Worm (Caenorhabditis elegans) whole organism, L1 larva: ENCODE measurements around the gene C29F5.8.

ENCODE experiments used
- C16A3.4 ChIP-seq: fragments of 150-350 bp; optimal IDR thresholded peaks from 2 replicates; lab custom pipeline; 2014; ENCODE audit warnings: missing biosample characterization, missing genetic modification characterization
- Y116A8C.19 ChIP-seq: sonication (generic microtip); optimal IDR thresholded peaks from 2 replicates; lab custom pipeline; 2016; ENCODE audit warnings: missing compliant biosample characterization, missing genetic modification characterization, borderline replicate concordance
- aly-2 ChIP-seq: fragments of 150-350 bp; optimal IDR thresholded peaks from 2 replicates; lab custom pipeline; 2014; ENCODE audit warnings: missing biosample characterization, missing genetic modification characterization
- ama-1 ChIP-seq: fragments of 150-350 bp; optimal IDR thresholded peaks from 2 replicates; lab custom pipeline; 2014
- blmp-1 ChIP-seq: fragments of 150-350 bp; optimal IDR thresholded peaks from 2 replicates; lab custom pipeline; 2014; ENCODE audit warnings: missing biosample characterization, missing genetic modification characterization
- ceh-63 ChIP-seq: fragments of 200-800 bp; sonication (Bioruptor generic); optimal IDR thresholded peaks from 2 replicates; lab custom pipeline; 2018; ENCODE audit warnings: mild to moderate bottlenecking, missing genetic modification characterization, missing compliant biosample characterization
- ceh-90 ChIP-seq: sonication (generic microtip); optimal IDR thresholded peaks from 2 replicates; lab custom pipeline; 2016; ENCODE audit warnings: missing genetic modification characterization, missing compliant biosample characterization
- ces-1 ChIP-seq: fragments of 150-350 bp; optimal IDR thresholded peaks from 2 replicates; lab custom pipeline; 2014; ENCODE audit warnings: missing biosample characterization, missing genetic modification reagents, missing genetic modification characterization
- efl-1 ChIP-seq, 4 experiments: fragments of 150-350 bp; optimal IDR thresholded peaks in 3 of 4; peaks in 1 of 4; 1 replicate in 1 of 4; 2 replicates in 3 of 4; lab custom pipeline; 2014; ENCODE audit warnings: missing biosample characterization in 2 of 4, missing genetic modification characterization in 2 of 4, missing genetic modification reagents in 2 of 4
- efl-3 ChIP-seq: fragments of 200-800 bp; sonication (Bioruptor generic); optimal IDR thresholded peaks from 2 replicates; lab custom pipeline; 2018; ENCODE audit warnings: mild to moderate bottlenecking, missing genetic modification characterization, missing compliant biosample characterization
- egl-13 ChIP-seq: sonication (generic microtip); optimal IDR thresholded peaks from 2 replicates; lab custom pipeline; 2016; ENCODE audit warnings: missing genotype, missing genetic modification reagents, missing genetic modification characterization, missing compliant biosample characterization
- egl-27 ChIP-seq, 2 experiments: fragments of 150-350 bp in 1 of 2; sonication (generic microtip); optimal IDR thresholded peaks; 3 replicates each; lab custom pipeline; 2017 to 2018; ENCODE audit warnings: missing biosample characterization in 2 of 2, missing genetic modification characterization in 2 of 2, missing genetic modification reagents in 2 of 2
- ets-5 ChIP-seq: fragments of 200-800 bp; sonication (Bioruptor generic); IDR thresholded peaks from 2 replicates; pipeline ENCODE4 v1.3.6; 2022; ENCODE audit warnings: missing genetic modification characterization, missing compliant biosample characterization
- fkh-4 ChIP-seq: sonication (generic microtip); optimal IDR thresholded peaks from 2 replicates; lab custom pipeline; 2016; ENCODE audit warnings: missing compliant biosample characterization, missing genetic modification characterization, borderline replicate concordance
- fkh-8 ChIP-seq: sonication (generic microtip); optimal IDR thresholded peaks from 2 replicates; lab custom pipeline; 2016; ENCODE audit warnings: mild to moderate bottlenecking, missing genetic modification characterization, missing compliant biosample characterization
- fos-1 ChIP-seq: fragments of 150-350 bp; optimal IDR thresholded peaks from 2 replicates; lab custom pipeline; 2014; ENCODE audit warnings: missing biosample characterization, missing genetic modification characterization
- grh-1 ChIP-seq: fragments of 200-800 bp; sonication (Bioruptor generic); IDR thresholded peaks from 2 replicates; pipeline ENCODE4 v1.3.6; 2022; ENCODE audit warnings: missing genetic modification reagents, missing genetic modification characterization, missing compliant biosample characterization
- hlh-17 ChIP-seq: fragments of 200-800 bp; sonication (Bioruptor generic); optimal IDR thresholded peaks from 2 replicates; lab custom pipeline; 2018; ENCODE audit warnings: missing genetic modification characterization, mild to moderate bottlenecking, missing compliant biosample characterization, moderate library complexity, borderline replicate concordance
- hpl-2 ChIP-seq: fragments of 150-350 bp; optimal IDR thresholded peaks from 2 replicates; lab custom pipeline; 2014; ENCODE audit warnings: missing biosample characterization, missing genetic modification reagents, missing genetic modification characterization
- jun-1 ChIP-seq: fragments of 150-350 bp; optimal IDR thresholded peaks from 2 replicates; lab custom pipeline; 2014; ENCODE audit warnings: missing biosample characterization, missing genetic modification reagents, missing genetic modification characterization
- lin-13 ChIP-seq: fragments of 150-350 bp; optimal IDR thresholded peaks from 2 replicates; lab custom pipeline; 2014; ENCODE audit warnings: missing biosample characterization, missing genetic modification reagents, missing genetic modification characterization
- lin-15B ChIP-seq: fragments of 150-350 bp; sonication (generic microtip); optimal IDR thresholded peaks from 3 replicates; lab custom pipeline; 2014; ENCODE audit warnings: missing biosample characterization, missing genetic modification characterization
- lin-35 ChIP-seq, 2 experiments: fragments of 150-350 bp; optimal IDR thresholded peaks; 2 replicates each; lab custom pipeline; 2014; ENCODE audit warnings: missing biosample characterization in 2 of 2, missing genetic modification characterization in 2 of 2, missing genetic modification reagents in 2 of 2
- lin-39 ChIP-seq: fragments of 150-350 bp; optimal IDR thresholded peaks from 2 replicates; lab custom pipeline; 2014; ENCODE audit warnings: missing biosample characterization, missing genetic modification reagents, missing genetic modification characterization
- mef-2 ChIP-seq: fragments of 150-350 bp; optimal IDR thresholded peaks from 2 replicates; lab custom pipeline; 2014; ENCODE audit warnings: missing biosample characterization, missing genetic modification characterization
- nhr-11 ChIP-seq: fragments of 150-350 bp; optimal IDR thresholded peaks from 2 replicates; lab custom pipeline; 2014; ENCODE audit warnings: missing biosample characterization, missing genetic modification characterization
- nhr-19 ChIP-seq: fragments of 200-800 bp; sonication (Bioruptor generic); conservative IDR thresholded peaks from 2 replicates; pipeline ENCODE4 v1.3.6; 2022; ENCODE audit warnings: missing genetic modification characterization, missing compliant biosample characterization
- nhr-20 ChIP-seq: sonication (generic microtip); optimal IDR thresholded peaks from 2 replicates; lab custom pipeline; 2016; ENCODE audit warnings: mild to moderate bottlenecking, missing genetic modification characterization, missing compliant biosample characterization
- nhr-237 ChIP-seq: fragments of 150-350 bp; optimal IDR thresholded peaks from 2 replicates; lab custom pipeline; 2014; ENCODE audit warnings: missing biosample characterization, missing genetic modification characterization
- nhr-71 ChIP-seq: sonication (generic microtip); optimal IDR thresholded peaks from 2 replicates; lab custom pipeline; 2016; ENCODE audit warnings: mild to moderate bottlenecking, missing genetic modification characterization, moderate library complexity, missing compliant biosample characterization
- nhr-76 ChIP-seq: sonication (generic microtip); optimal IDR thresholded peaks from 2 replicates; lab custom pipeline; 2017; ENCODE audit warnings: missing biosample characterization, missing genetic modification characterization
- nhr-77 ChIP-seq: fragments of 150-350 bp; optimal IDR thresholded peaks from 2 replicates; lab custom pipeline; 2014; ENCODE audit warnings: missing biosample characterization, missing genetic modification characterization
- nhr-90 ChIP-seq: sonication (generic microtip); optimal IDR thresholded peaks from 2 replicates; lab custom pipeline; 2016; ENCODE audit warnings: mild to moderate bottlenecking, missing genetic modification characterization, missing compliant biosample characterization; ENCODE audit not compliant: poor library complexity
- pqm-1 ChIP-seq: sonication (generic microtip); optimal IDR thresholded peaks from 3 replicates; lab custom pipeline; 2017; ENCODE audit warnings: missing biosample characterization, missing genetic modification characterization
- rnt-1 ChIP-seq: sonication (generic microtip); optimal IDR thresholded peaks from 2 replicates; lab custom pipeline; 2016; ENCODE audit warnings: mild to moderate bottlenecking, missing genetic modification characterization, moderate library complexity, missing compliant biosample characterization
- skn-1 ChIP-seq: fragments of 150-350 bp; optimal IDR thresholded peaks from 2 replicates; lab custom pipeline; 2014; ENCODE audit warnings: missing biosample characterization, missing genetic modification characterization
- snu-23 ChIP-seq: sonication (generic microtip); optimal IDR thresholded peaks from 2 replicates; lab custom pipeline; 2016; ENCODE audit warnings: missing genetic modification characterization, missing compliant biosample characterization
- sox-4 ChIP-seq: sonication (generic microtip); optimal IDR thresholded peaks from 2 replicates; lab custom pipeline; 2016; ENCODE audit warnings: missing genetic modification characterization, missing compliant biosample characterization
- sptf-1 ChIP-seq: fragments of 150-350 bp; optimal IDR thresholded peaks from 2 replicates; lab custom pipeline; 2014; ENCODE audit warnings: missing biosample characterization, missing genetic modification characterization
- sup-37 ChIP-seq: fragments of 200-800 bp; sonication (Bioruptor generic); optimal IDR thresholded peaks from 2 replicates; lab custom pipeline; 2018; ENCODE audit warnings: mild to moderate bottlenecking, missing genetic modification characterization, missing compliant biosample characterization
- swsn-7 ChIP-seq: sonication (generic microtip); optimal IDR thresholded peaks from 2 replicates; lab custom pipeline; 2016; ENCODE audit warnings: missing genetic modification characterization, missing compliant biosample characterization
- tbx-2 ChIP-seq: sonication (generic microtip); optimal IDR thresholded peaks from 2 replicates; lab custom pipeline; 2016; ENCODE audit warnings: missing genetic modification characterization, missing compliant biosample characterization
- unc-130 ChIP-seq: fragments of 150-350 bp; optimal IDR thresholded peaks from 2 replicates; lab custom pipeline; 2017; ENCODE audit warnings: missing biosample characterization, missing genetic modification characterization, inconsistent platforms
- unc-86 ChIP-seq: sonication (generic microtip); optimal IDR thresholded peaks from 2 replicates; lab custom pipeline; 2016; ENCODE audit warnings: missing genetic modification characterization, missing compliant biosample characterization
- unc-98 ChIP-seq: fragments of 200-800 bp; sonication (Bioruptor generic); IDR thresholded peaks from 2 replicates; pipeline ENCODE4 v1.3.6; 2022; ENCODE audit warnings: missing genetic modification characterization, missing compliant biosample characterization
- vab-15 ChIP-seq: sonication (generic microtip); optimal IDR thresholded peaks from 2 replicates; lab custom pipeline; 2017; ENCODE audit warnings: missing genotype, mild to moderate bottlenecking, missing genetic modification characterization, missing compliant biosample characterization
- zag-1 ChIP-seq: fragments of 150-350 bp; optimal IDR thresholded peaks from 2 replicates; lab custom pipeline; 2014; ENCODE audit warnings: missing biosample characterization, missing genetic modification characterization
- zip-4 ChIP-seq: fragments of 200-800 bp; sonication (Bioruptor generic); optimal IDR thresholded peaks from 2 replicates; lab custom pipeline; 2018; ENCODE audit warnings: mild to moderate bottlenecking, missing genetic modification characterization, moderate library complexity, missing compliant biosample characterization
- ztf-11 ChIP-seq, 2 experiments: sonication (generic microtip); optimal IDR thresholded peaks; 2 replicates each; lab custom pipeline; 2016 to 2017; ENCODE audit warnings: missing genetic modification characterization in 2 of 2, missing biosample characterization in 1 of 2, missing compliant biosample characterization in 1 of 2

C29F5.8 gene

DNA sequence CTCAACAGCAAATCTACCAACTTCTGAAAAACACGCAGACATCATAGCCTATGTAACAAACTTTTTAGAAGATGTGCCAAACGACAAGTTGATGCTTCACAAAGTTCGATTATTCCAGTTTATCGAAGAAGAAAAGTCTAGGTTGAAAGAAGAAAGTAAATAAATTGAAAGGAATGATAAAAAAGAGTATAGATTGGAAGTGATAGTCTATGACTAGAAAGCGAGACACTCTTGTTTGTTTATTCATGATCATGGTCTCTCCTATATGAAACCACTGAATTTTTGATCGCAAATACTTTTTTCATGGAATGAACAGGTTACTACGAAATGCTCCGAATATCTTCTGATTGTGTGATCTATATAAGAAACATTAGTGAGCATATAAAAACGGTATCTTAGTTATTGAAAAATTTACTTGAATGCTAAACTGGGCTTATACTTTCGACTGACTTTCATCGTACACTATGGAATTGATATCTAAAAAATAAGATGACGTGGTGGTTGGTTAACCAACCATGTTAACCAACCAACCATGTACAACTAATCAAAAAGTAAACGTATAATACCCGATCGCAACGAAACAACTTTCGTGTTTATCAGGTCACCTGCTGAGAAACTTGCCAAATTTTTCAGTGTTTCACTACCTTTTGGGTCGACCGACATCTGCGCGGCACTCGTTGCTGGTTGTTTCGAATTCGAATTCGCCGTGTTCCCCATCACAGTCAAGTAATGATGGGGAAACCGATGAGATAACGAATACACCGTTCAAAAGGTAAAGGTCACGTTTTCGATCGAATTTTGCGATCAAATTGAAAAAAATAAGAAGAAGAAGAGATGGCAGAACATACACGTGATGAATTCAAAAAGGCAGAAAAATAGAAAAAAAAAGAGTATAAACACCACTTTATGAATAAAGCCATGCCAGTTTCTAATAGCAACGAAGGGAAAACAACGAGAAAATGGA lies 39.3 kb downstream of the C29F5.8 start, which contains the start of gene C32D5.8 (continued):
- TF ChIP-seq aly-2 = no peak
- TF ChIP-seq sptf-1 (tag; lab: Kevin White, UChicago) = no peak
- no peak for TF ChIP-seq unc-98 (GFP tag; lab: Robert Waterston, UW)
- TF ChIP-seq hlh-17 (GFP tag; lab: Kevin White, UChicago) = no peak
- no peak for TF ChIP-seq egl-13 (tag; lab: Kevin White, UChicago)
- no peak for TF ChIP-seq efl-3
- peak; percentile 37 for TF ChIP-seq blmp-1 (tag; lab: Kevin White, UChicago)
- TF ChIP-seq sox-4 (tag; lab: Kevin White, UChicago) = no peak
- no peak for TF ChIP-seq sup-37 (GFP tag; lab: Kevin White, UChicago)
- no peak for TF ChIP-seq nhr-90 (tag; lab: Kevin White, UChicago)
- no peak for TF ChIP-seq lin-15B (tag; lab: Kevin White, UChicago)
- TF ChIP-seq lin-13 = no peak
- TF ChIP-seq fkh-4 (tag; lab: Kevin White, UChicago) = no peak
- TF ChIP-seq snu-23 (GFP tag; lab: Kevin White, UChicago) = peak; percentile 28
- no peak for TF ChIP-seq mef-2 (tag; lab: Kevin White, UChicago)
- TF ChIP-seq tbx-2 (tag; lab: Kevin White, UChicago) = no peak
- TF ChIP-seq swsn-7 = no peak
- no peak for TF ChIP-seq Y116A8C.19 (tag; lab: Kevin White, UChicago)
- no peak for TF ChIP-seq unc-130
- no peak for TF ChIP-seq pqm-1 (tag; lab: Kevin White, UChicago)
- TF ChIP-seq lin-35 (GFP tag; optimal IDR thresholded peaks at IDR 0.05; lab: Kevin White, UChicago) = peak in 1 of 2 experiments; percentile 33
- no peak for TF ChIP-seq skn-1 (tag; lab: Kevin White, UChicago)
- TF ChIP-seq nhr-76 = no peak
- TF ChIP-seq ceh-90 (tag; lab: Kevin White, UChicago) = no peak
- no peak for TF ChIP-seq hpl-2
- TF ChIP-seq nhr-20 (tag; lab: Kevin White, UChicago) = peak; percentile 47
- peak; percentile 32 for TF ChIP-seq fkh-8
- TF ChIP-seq nhr-19 = no peak
- no peak for TF ChIP-seq rnt-1 (tag; lab: Kevin White, UChicago)
- no peak for TF ChIP-seq ceh-63 (GFP tag; lab: Kevin White, UChicago)
- TF ChIP-seq grh-1 (GFP tag; lab: Robert Waterston, UW) = 0 out of 2 replicates have a peak, but pooled peaks have one; percentile 8
- no peak for TF ChIP-seq nhr-11 (tag; lab: Kevin White, UChicago)
- peak; percentile 45 for TF ChIP-seq ama-1 (lab: Kevin White, UChicago)
- peak; percentile 26 for TF ChIP-seq nhr-71 (tag; lab: Kevin White, UChicago)
- no peak for TF ChIP-seq egl-27 (tag; optimal IDR thresholded peaks at IDR 0.05; lab: Kevin White, UChicago)
- TF ChIP-seq zip-4 = no peak

DNA sequence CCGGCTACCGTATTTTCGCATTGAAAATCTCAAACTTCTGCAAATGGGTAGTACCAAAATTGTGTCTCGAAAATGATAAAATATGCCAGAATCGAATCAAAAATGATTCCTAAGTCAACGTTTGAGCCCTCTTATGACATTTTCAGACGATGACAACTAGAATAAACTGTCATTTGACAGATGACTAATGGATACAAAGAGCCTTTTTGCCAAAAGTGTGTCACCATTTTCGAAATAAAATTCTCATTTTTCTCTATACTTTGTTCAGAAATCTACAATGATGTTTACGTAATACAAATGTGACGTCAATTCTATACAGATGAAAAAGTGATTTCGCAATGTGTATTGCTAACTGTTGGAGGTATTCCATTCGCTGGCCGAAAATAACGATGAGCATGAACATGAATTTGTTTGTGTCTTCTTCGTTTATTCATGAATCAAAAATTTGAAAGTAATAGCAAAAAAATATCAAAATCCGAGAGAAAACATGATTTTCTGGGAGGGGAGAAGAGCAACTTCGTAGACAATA lies 40.4 kb downstream of the C29F5.8 start:
- no peak for TF ChIP-seq sup-37 (GFP tag; lab: Kevin White, UChicago)
- peak; percentile 16 to 57 for TF ChIP-seq efl-1 (optimal IDR thresholded peaks at IDR 0.05; lab: Kevin White, UChicago)
- TF ChIP-seq efl-1 (GFP tag; optimal IDR thresholded peaks at IDR 0.05 in 1 of 2; lab: Kevin White, UChicago) = no peak
- peak; percentile 56 for TF ChIP-seq nhr-20 (tag; lab: Kevin White, UChicago)
- no peak for TF ChIP-seq lin-39 (tag; lab: Kevin White, UChicago)
- no peak for TF ChIP-seq unc-86 (tag; lab: Kevin White, UChicago)
- no peak for TF ChIP-seq ets-5
- TF ChIP-seq jun-1 (tag; lab: Kevin White, UChicago) = no peak
- no peak for TF ChIP-seq tbx-2 (tag; lab: Kevin White, UChicago)
- TF ChIP-seq unc-130 = no peak
- TF ChIP-seq vab-15 = no peak
- peak; percentile 73 for TF ChIP-seq fos-1
- TF ChIP-seq skn-1 (tag; lab: Kevin White, UChicago) = peak; percentile 57
- TF ChIP-seq nhr-71 (tag; lab: Kevin White, UChicago) = peak; percentile 83
- no peak for TF ChIP-seq ceh-90 (tag; lab: Kevin White, UChicago)
- peak; percentile 68 for TF ChIP-seq C16A3.4 (tag; lab: Kevin White, UChicago)
- TF ChIP-seq nhr-237 = no peak
- TF ChIP-seq blmp-1 (tag; lab: Kevin White, UChicago) = no peak
- no peak for TF ChIP-seq mef-2 (tag; lab: Kevin White, UChicago)
- TF ChIP-seq zag-1 (tag; lab: Kevin White, UChicago) = no peak
- no peak for TF ChIP-seq nhr-77 (tag; lab: Kevin White, UChicago)
- 0 out of 2 replicates have a peak, but pooled peaks have one; percentile 6 for TF ChIP-seq unc-98 (GFP tag; lab: Robert Waterston, UW)
- TF ChIP-seq fkh-8 = peak; percentile 71
- TF ChIP-seq ztf-11 (tag; optimal IDR thresholded peaks at IDR 0.05; lab: Kevin White, UChicago) = no peak
- TF ChIP-seq ces-1 (GFP tag; lab: Kevin White, UChicago) = no peak
